Worm (Caenorhabditis elegans) whole organism, young adult: Measurements from ENCODE around the gene srx-131.

Source experiments
- D2030.7 ChIP-seq: fragments of 200-800 bp; sonication (Bioruptor generic); IDR thresholded peaks from 2 replicates; pipeline ENCODE4 v1.3.6; 2022; ENCODE audit warnings: missing genetic modification reagents, missing genetic modification characterization, missing compliant biosample characterization
- F23B12.7 ChIP-seq: sonication (generic microtip); optimal IDR thresholded peaks from 2 replicates; lab custom pipeline; 2017; ENCODE audit warnings: missing genetic modification characterization, mild to moderate bottlenecking, missing compliant biosample characterization, antibody characterized with exemption, moderate library complexity; ENCODE audit not compliant: insufficient read depth
- F49E8.2 ChIP-seq: sonication (generic microtip); optimal IDR thresholded peaks from 3 replicates; lab custom pipeline; 2017; ENCODE audit warnings: missing genetic modification characterization, mild to moderate bottlenecking, missing compliant biosample characterization, antibody characterized with exemption, moderate library complexity; ENCODE audit not compliant: insufficient read depth
- ama-1 ChIP-seq, 3 experiments: fragments of 150-350 bp in 1 of 3; sonication (generic microtip) in 2 of 3; optimal IDR thresholded peaks; 2 replicates each; lab custom pipeline; 2014 to 2018; ENCODE audit warnings: missing biosample characterization in 2 of 3, missing genetic modification characterization in 2 of 3, missing genetic modification reagents in 2 of 3
- aptf-3 ChIP-seq: fragments of 200-800 bp; sonication (Bioruptor generic); IDR thresholded peaks from 2 replicates; pipeline ENCODE4 v1.3.6; 2022; ENCODE audit warnings: missing genetic modification characterization, missing compliant biosample characterization
- attf-3 ChIP-seq: fragments of 200-800 bp; sonication (Bioruptor generic); conservative IDR thresholded peaks from 2 replicates; pipeline ENCODE4 v1.3.6; 2022; ENCODE audit warnings: missing genetic modification reagents, missing genetic modification characterization, missing compliant biosample characterization
- lin-35 ChIP-seq, 3 experiments: fragments of 150-350 bp in 2 of 3; sonication (generic microtip) in 1 of 3; optimal IDR thresholded peaks; 2 replicates each; lab custom pipeline; 2014 to 2018; ENCODE audit warnings: missing biosample characterization in 3 of 3, missing genetic modification characterization in 3 of 3, missing genetic modification reagents in 3 of 3
- lir-1 ChIP-seq: fragments of 200-800 bp; sonication (Bioruptor generic); conservative IDR thresholded peaks from 2 replicates; pipeline ENCODE4 v1.3.6; 2022; ENCODE audit warnings: missing genetic modification reagents, missing genetic modification characterization, missing compliant biosample characterization
- nfya-1 ChIP-seq: sonication (generic microtip); optimal IDR thresholded peaks from 2 replicates; lab custom pipeline; 2017; ENCODE audit warnings: antibody characterized with exemption, missing compliant biosample characterization, missing genetic modification characterization, borderline replicate concordance; ENCODE audit not compliant: insufficient read depth
- snpc-1.1 ChIP-seq: sonication (generic microtip); optimal IDR thresholded peaks from 2 replicates; lab custom pipeline; 2017; ENCODE audit warnings: missing genetic modification characterization, mild to moderate bottlenecking, missing compliant biosample characterization, antibody characterized with exemption, moderate library complexity, missing genotype, missing genetic modification reagents; ENCODE audit not compliant: insufficient read depth
- snpc-4 ChIP-seq, 5 experiments: fragments of 150-350 bp in 1 of 5; sonication (generic microtip) in 4 of 5; optimal IDR thresholded peaks; 2 replicates each; lab custom pipeline; 2014 to 2018; ENCODE audit warnings: missing genetic modification characterization in 5 of 5, missing biosample characterization in 3 of 5, antibody characterized with exemption in 2 of 5, mild to moderate bottlenecking in 2 of 5, missing compliant biosample characterization in 2 of 5, missing genotype in 2 of 5, moderate library complexity in 2 of 5, missing genetic modification reagents in 1 of 5
- ztf-6 ChIP-seq: fragments of 200-800 bp; sonication (Bioruptor generic); IDR thresholded peaks from 2 replicates; pipeline ENCODE4 v1.3.6; 2022; ENCODE audit warnings: missing genetic modification reagents, missing genetic modification characterization, missing compliant biosample characterization

DNA sequence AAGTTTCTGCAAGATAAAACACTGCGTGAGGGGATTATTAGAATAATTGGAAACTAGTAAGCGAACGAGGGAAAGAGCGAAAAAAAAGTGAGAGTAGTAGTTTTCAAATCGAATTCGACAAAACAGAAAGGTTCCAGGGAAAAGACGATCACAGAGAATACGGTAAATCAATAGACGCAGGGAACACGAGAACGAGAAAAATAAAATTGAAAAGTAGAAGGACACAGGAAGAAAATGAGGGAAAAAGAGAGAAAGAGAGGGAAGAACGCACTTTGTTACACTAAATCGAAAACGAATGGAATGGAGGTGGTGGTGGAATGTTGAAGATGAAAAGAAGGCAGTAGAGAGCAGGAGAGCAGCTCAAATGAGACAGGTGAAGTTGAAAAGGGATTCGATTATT lies 38.0 kb upstream of the srx-131 start, which contains the start of gene swan-1:
- TF ChIP-seq snpc-4 (GFP tag; optimal IDR thresholded peaks at IDR 0.05; lab: Kevin White, UChicago) (no peak), snpc-4 (tag; optimal IDR thresholded peaks at IDR 0.05; lab: Kevin White, UChicago) (no peak), ama-1 (optimal IDR thresholded peaks at IDR 0.05; lab: Kevin White, UChicago) (no peak), ama-1 (GFP tag; optimal IDR thresholded peaks at IDR 0.05; lab: Kevin White, UChicago) (no peak), lir-1 (no peak), lin-35 (GFP tag; optimal IDR thresholded peaks at IDR 0.05; lab: Kevin White, UChicago) (no peak), F23B12.7 (tag; lab: Kevin White, UChicago) (no peak), snpc-1.1 (tag; lab: Kevin White, UChicago) (no peak), F49E8.2 (no peak), aptf-3 (GFP tag; lab: Robert Waterston, UW) (no peak), ztf-6 (no peak), D2030.7 (GFP tag; lab: Robert Waterston, UW) (no peak), nfya-1 (tag; lab: Kevin White, UChicago) (no peak), attf-3 (no peak)
